ENCODE assay signal across 4 fruit fly cellular contexts in genomic region chr3L:772193-772592, dm6.
TF ChIP-seq lines count a peak whose summit lies in the region.

No protein-coding gene starts in this region.

- TF ChIP-seq CTCF in whole organism, embryonic (GFP tag; optimal IDR thresholded peaks at IDR 0.05; lab: Kevin White, UChicago) = no peak

TF ChIP-seq in whole organism, embryonic, 481 proteins besides CTCF, POLR2A, EP300 and RAD21 (continues in another document):
- TF ChIP-seq CG5180 (GFP tag; optimal IDR thresholded peaks at IDR 0.05; lab: Kevin White, UChicago) = no peak
- TF ChIP-seq sim (GFP tag; IDR thresholded peaks at IDR 0.05; lab: Robert Waterston, UW) = peak; percentile 60; the same call in 1 of the 2 replicates
- peak; percentile 76 for TF ChIP-seq lmd (GFP tag; IDR thresholded peaks at IDR 0.05; lab: Robert Waterston, UW)
- 0 out of 2 replicates have a peak, but pooled peaks have one; percentile 27 for TF ChIP-seq ssp (GFP tag; IDR thresholded peaks at IDR 0.05; lab: Robert Waterston, UW)
- no peak for TF ChIP-seq CG13287 (GFP tag; IDR thresholded peaks at IDR 0.05; lab: Robert Waterston, UW; ENCODE audit: partially characterized antibody)
- TF ChIP-seq tna (GFP tag; IDR thresholded peaks at IDR 0.05; lab: Robert Waterston, UW; ENCODE audit: partially characterized antibody) = no peak
- peak; percentile 32 for TF ChIP-seq Ets65A (GFP tag; lab: Kevin White, UChicago)
- TF ChIP-seq CG7963 (GFP tag; IDR thresholded peaks at IDR 0.05; lab: Robert Waterston, UW; ENCODE audit: partially characterized antibody) = no peak
- peak; percentile 55 for TF ChIP-seq CG14710 (tag; optimal IDR thresholded peaks at IDR 0.05; lab: Kevin White, UChicago)
- TF ChIP-seq CG3163 (GFP tag; optimal IDR thresholded peaks at IDR 0.05; lab: Kevin White, UChicago) = no peak
- peak; percentile 20 for TF ChIP-seq CG10267 (tag; optimal IDR thresholded peaks at IDR 0.05; lab: Kevin White, UChicago)
- TF ChIP-seq esg (GFP tag; conservative IDR thresholded peaks at IDR 0.05; lab: Robert Waterston, UW) = no peak; the same call in 1 of the 2 replicates
- peak; percentile 37 for TF ChIP-seq PHDP (tag; optimal IDR thresholded peaks at IDR 0.05; lab: Kevin White, UChicago)
- peak; percentile 17 for TF ChIP-seq ems (GFP tag; optimal IDR thresholded peaks at IDR 0.05; lab: Kevin White, UChicago)
- TF ChIP-seq CG18764 (GFP tag; optimal IDR thresholded peaks at IDR 0.05; lab: Kevin White, UChicago) = peak; percentile 17
- TF ChIP-seq YL-1 (GFP tag; optimal IDR thresholded peaks at IDR 0.05; lab: Kevin White, UChicago) = no peak
- peak; percentile 21 for TF ChIP-seq CG10209 (GFP tag; optimal IDR thresholded peaks at IDR 0.05; lab: Kevin White, UChicago)
- TF ChIP-seq Deaf1 (tag; optimal IDR thresholded peaks at IDR 0.05; lab: Kevin White, UChicago) = no peak
- peak; percentile 32 for TF ChIP-seq oc (tag; optimal IDR thresholded peaks at IDR 0.05; lab: Kevin White, UChicago)
- peak; percentile 29 for TF ChIP-seq CG12219 (GFP tag; optimal IDR thresholded peaks at IDR 0.05; lab: Kevin White, UChicago)
- peak; percentile 65; the same call in 1 of the 2 replicates for TF ChIP-seq ttk (GFP tag; IDR thresholded peaks at IDR 0.05; lab: Robert Waterston, UW)

TF ChIP-seq in whole organism, prepupa, 60 proteins besides CTCF, POLR2A, EP300 and RAD21 (continues in another document):
- TF ChIP-seq svp (GFP tag; lab: Kevin White, UChicago) = peak; percentile 88
- peak; percentile 74 for TF ChIP-seq CG6163 (GFP tag; IDR thresholded peaks at IDR 0.05; lab: Robert Waterston, UW)
- peak; percentile 57 for TF ChIP-seq Eip75B (GFP tag; optimal IDR thresholded peaks at IDR 0.05; lab: Kevin White, UChicago)
- no peak for TF ChIP-seq Hr38 (GFP tag; optimal IDR thresholded peaks at IDR 0.05; lab: Kevin White, UChicago)
- TF ChIP-seq CG34406 (GFP tag; optimal IDR thresholded peaks at IDR 0.05; lab: Kevin White, UChicago) = peak; percentile 36
- TF ChIP-seq CG1621 (tag; optimal IDR thresholded peaks at IDR 0.05; lab: Kevin White, UChicago) = peak; percentile 43
- peak; percentile 59 for TF ChIP-seq CG7368 (GFP tag; optimal IDR thresholded peaks at IDR 0.05; lab: Kevin White, UChicago)
- peak; percentile 49 for TF ChIP-seq CG8319 (GFP tag; optimal IDR thresholded peaks at IDR 0.05; lab: Kevin White, UChicago)
- peak; percentile 35 for TF ChIP-seq CG3032 (tag; optimal IDR thresholded peaks at IDR 0.05; lab: Kevin White, UChicago)
- peak; percentile 82 for TF ChIP-seq Eip78C (GFP tag; lab: Kevin White, UChicago)
- peak; percentile 2 for TF ChIP-seq dsx (GFP tag; optimal IDR thresholded peaks at IDR 0.05; lab: Kevin White, UChicago; ENCODE audit: poor library complexity, severe bottlenecking)
- peak; percentile 60 for TF ChIP-seq CG6792 (GFP tag; optimal IDR thresholded peaks at IDR 0.05; lab: Kevin White, UChicago)
- TF ChIP-seq pdm3 (GFP tag; optimal IDR thresholded peaks at IDR 0.05; lab: Kevin White, UChicago) = peak; percentile 38
- TF ChIP-seq CG32006 (GFP tag; optimal IDR thresholded peaks at IDR 0.05; lab: Kevin White, UChicago) = peak; percentile 53
- TF ChIP-seq cyc (GFP tag; optimal IDR thresholded peaks at IDR 0.05; lab: Kevin White, UChicago) = peak; percentile 74
- TF ChIP-seq fd59A (GFP tag; optimal IDR thresholded peaks at IDR 0.05; lab: Kevin White, UChicago) = peak; percentile 28
- peak; percentile 27 for TF ChIP-seq CG8632 (GFP tag; optimal IDR thresholded peaks at IDR 0.05; lab: Kevin White, UChicago)
- TF ChIP-seq CG10669 (GFP tag; optimal IDR thresholded peaks at IDR 0.05; lab: Kevin White, UChicago) = peak; percentile 46
- TF ChIP-seq Sox102F (GFP tag; optimal IDR thresholded peaks at IDR 0.05; lab: Kevin White, UChicago) = peak; percentile 71
- TF ChIP-seq CG11902 (GFP tag; optimal IDR thresholded peaks at IDR 0.05; lab: Kevin White, UChicago) = peak; percentile 60
- TF ChIP-seq Eip93F (GFP tag; optimal IDR thresholded peaks at IDR 0.05; lab: Kevin White, UChicago) = no peak
- no peak for TF ChIP-seq salr (GFP tag; optimal IDR thresholded peaks at IDR 0.05; lab: Kevin White, UChicago)
- TF ChIP-seq OdsH (GFP tag; optimal IDR thresholded peaks at IDR 0.05; lab: Kevin White, UChicago) = peak; percentile 47
- peak; percentile 49 for TF ChIP-seq CG6808 (GFP tag; optimal IDR thresholded peaks at IDR 0.05; lab: Kevin White, UChicago)

TF ChIP-seq in whole organism, pupa, 21 proteins besides CTCF, POLR2A, EP300 and RAD21:
- TF ChIP-seq Snoo (tag; optimal IDR thresholded peaks at IDR 0.05; lab: Kevin White, UChicago) (peak; percentile 44), CG32121 (GFP tag; IDR thresholded peaks at IDR 0.05; lab: Robert Waterston, UW) (peak; percentile 36; the same call in 1 of the 2 replicates), gl (tag; optimal IDR thresholded peaks at IDR 0.05; lab: Kevin White, UChicago) (no peak), CG34367 (tag; optimal IDR thresholded peaks at IDR 0.05; lab: Kevin White, UChicago) (peak; percentile 4), Pif1A (GFP tag; optimal IDR thresholded peaks at IDR 0.05; lab: Kevin White, UChicago) (peak; percentile 10), CG8301 (tag; optimal IDR thresholded peaks at IDR 0.05; lab: Kevin White, UChicago) (peak; percentile 52), CG12605 (GFP tag; IDR thresholded peaks at IDR 0.05; lab: Robert Waterston, UW) (no peak), CG4496 (GFP tag; IDR thresholded peaks at IDR 0.05; lab: Robert Waterston, UW) (peak; percentile 67), CG10348 (GFP tag; IDR thresholded peaks at IDR 0.05; lab: Robert Waterston, UW) (no peak), CG13204 (GFP tag; optimal IDR thresholded peaks at IDR 0.05; lab: Kevin White, UChicago) (no peak), CG8159 (tag; optimal IDR thresholded peaks at IDR 0.05; lab: Kevin White, UChicago) (peak; percentile 49), fd96Ca (GFP tag; IDR thresholded peaks at IDR 0.05; lab: Robert Waterston, UW) (peak; percentile 50; the same call in 1 of the 3 replicates), EcR (GFP tag; optimal IDR thresholded peaks at IDR 0.05; lab: Kevin White, UChicago) (no peak), CG14655 (GFP tag; optimal IDR thresholded peaks at IDR 0.05; lab: Kevin White, UChicago) (peak; percentile 54), rn (GFP tag; IDR thresholded peaks at IDR 0.05; lab: Robert Waterston, UW) (no peak), Ets98B (GFP tag; IDR thresholded peaks at IDR 0.05; lab: Robert Waterston, UW) (peak; percentile 59), CG9948 (tag; optimal IDR thresholded peaks at IDR 0.05; lab: Kevin White, UChicago) (peak; percentile 48), D1 (tag; optimal IDR thresholded peaks at IDR 0.05; lab: Kevin White, UChicago) (no peak), Pif1B (GFP tag; optimal IDR thresholded peaks at IDR 0.05; lab: Kevin White, UChicago) (no peak), CG15710 (tag; optimal IDR thresholded peaks at IDR 0.05; lab: Kevin White, UChicago) (peak; percentile 41), CG17806 (tag; optimal IDR thresholded peaks at IDR 0.05; lab: Kevin White, UChicago) (peak; percentile 54)
TF ChIP-seq in whole organism, pupa: peak in this region for 13.

TF ChIP-seq in whole organism, wandering third instar larva, 38 proteins besides CTCF, POLR2A, EP300 and RAD21 (continues in another document):
- TF ChIP-seq foxo (GFP tag; optimal IDR thresholded peaks at IDR 0.05; lab: Kevin White, UChicago) = peak in 1 of 2 experiments; percentile 64
- no peak for TF ChIP-seq Hr78 (GFP tag; optimal IDR thresholded peaks at IDR 0.05; lab: Kevin White, UChicago)
- TF ChIP-seq psq (GFP tag; optimal IDR thresholded peaks at IDR 0.05; lab: Kevin White, UChicago) = peak; percentile 36
- TF ChIP-seq Dif (GFP tag; optimal IDR thresholded peaks at IDR 0.05; lab: Kevin White, UChicago; ENCODE audit: partially characterized antibody) = no peak
- TF ChIP-seq GATAd (GFP tag; optimal IDR thresholded peaks at IDR 0.05; lab: Kevin White, UChicago) = no peak
- TF ChIP-seq fru (GFP tag; optimal IDR thresholded peaks at IDR 0.05; lab: Kevin White, UChicago) = peak; percentile 51
- TF ChIP-seq Myc (optimal IDR thresholded peaks at IDR 0.05; lab: Kevin White, UChicago) = no peak
- TF ChIP-seq sv (GFP tag; optimal IDR thresholded peaks at IDR 0.05; lab: Kevin White, UChicago) = no peak
- TF ChIP-seq OdsH (GFP tag; optimal IDR thresholded peaks at IDR 0.05; lab: Kevin White, UChicago) = peak; percentile 51
- no peak for TF ChIP-seq lola (GFP tag; optimal IDR thresholded peaks at IDR 0.05; lab: Kevin White, UChicago)
- TF ChIP-seq brk (GFP tag; optimal IDR thresholded peaks at IDR 0.05; lab: Kevin White, UChicago) = no peak
- no peak for TF ChIP-seq dl (GFP tag; optimal IDR thresholded peaks at IDR 0.05; lab: Kevin White, UChicago; ENCODE audit: insufficient read depth in 1 of 2, partially characterized antibody in 2 of 2)
- no peak for TF ChIP-seq tai (GFP tag; optimal IDR thresholded peaks at IDR 0.05; lab: Kevin White, UChicago)
- TF ChIP-seq Hr83 (GFP tag; optimal IDR thresholded peaks at IDR 0.05; lab: Kevin White, UChicago; ENCODE audit: poor library complexity, severe bottlenecking) = no peak
- peak; percentile 28 for TF ChIP-seq Hnf4 (GFP tag; optimal IDR thresholded peaks at IDR 0.05; lab: Kevin White, UChicago)
- no peak for TF ChIP-seq Jra (GFP tag; optimal IDR thresholded peaks at IDR 0.05; lab: Kevin White, UChicago)
- TF ChIP-seq jim (GFP tag; optimal IDR thresholded peaks at IDR 0.05; lab: Kevin White, UChicago) = no peak
- peak; percentile 45 for TF ChIP-seq rgr (GFP tag; optimal IDR thresholded peaks at IDR 0.05; lab: Kevin White, UChicago)
- peak; percentile 28 for TF ChIP-seq dmrt93B (GFP tag; optimal IDR thresholded peaks at IDR 0.05; lab: Kevin White, UChicago)
- peak; percentile 40 for TF ChIP-seq woc (GFP tag; optimal IDR thresholded peaks at IDR 0.05; lab: Kevin White, UChicago)
- TF ChIP-seq pan (optimal IDR thresholded peaks at IDR 0.05; lab: Kevin White, UChicago) = no peak
- peak; percentile 53 for TF ChIP-seq Sp1 (GFP tag; optimal IDR thresholded peaks at IDR 0.05; lab: Kevin White, UChicago)
- TF ChIP-seq Abd-B (GFP tag; optimal IDR thresholded peaks at IDR 0.05; lab: Kevin White, UChicago) = no peak
- no peak for TF ChIP-seq usp (GFP tag; optimal IDR thresholded peaks at IDR 0.05; lab: Kevin White, UChicago)
- TF ChIP-seq ey (GFP tag; optimal IDR thresholded peaks at IDR 0.05; lab: Kevin White, UChicago) = peak; percentile 63
- TF ChIP-seq Mio (GFP tag; optimal IDR thresholded peaks at IDR 0.05; lab: Kevin White, UChicago) = no peak
- no peak for TF ChIP-seq N (GFP tag; optimal IDR thresholded peaks at IDR 0.05; lab: Kevin White, UChicago)
- TF ChIP-seq CG9705 (GFP tag; optimal IDR thresholded peaks at IDR 0.05; lab: Kevin White, UChicago) = no peak
- TF ChIP-seq Dfd (GFP tag; optimal IDR thresholded peaks at IDR 0.05; lab: Kevin White, UChicago) = no peak
- no peak for TF ChIP-seq dsf (GFP tag; optimal IDR thresholded peaks at IDR 0.05; lab: Kevin White, UChicago; ENCODE audit: borderline replicate concordance)
- TF ChIP-seq Rel (GFP tag; optimal IDR thresholded peaks at IDR 0.05; lab: Kevin White, UChicago) = no peak
- TF ChIP-seq Rel (tag; optimal IDR thresholded peaks at IDR 0.05; lab: Kevin White, UChicago) = no peak
- TF ChIP-seq br (GFP tag; optimal IDR thresholded peaks at IDR 0.05; lab: Kevin White, UChicago) = peak; percentile 52

Comparison
In these comparisons a context has a peak if more than half of its experiments do, and no peak if none do; other contexts are left out.
1. Of the 7 proteins assayed by ChIP-seq in both whole organism, embryonic and whole organism, prepupa: peak only in whole organism, embryonic: none; only in whole organism, prepupa: Hr39 and Lpt; in both: Blimp-1, Gug and Sox102F; in neither: 2.